Worm (Caenorhabditis elegans) whole organism, young adult: ENCODE results near the gene alh-8.

ENCODE experiments used
- B0035.1 ChIP-seq: sonication (generic microtip); optimal IDR thresholded peaks from 2 replicates; lab custom pipeline; 2016; ENCODE audit warnings: missing genetic modification characterization, mild to moderate bottlenecking, missing compliant biosample characterization, missing genotype, missing genetic modification reagents
- B0261.1 ChIP-seq: sonication (generic microtip); optimal IDR thresholded peaks from 2 replicates; lab custom pipeline; 2016; ENCODE audit warnings: mild to moderate bottlenecking, missing genetic modification characterization, moderate library complexity, missing compliant biosample characterization
- B0336.3 ChIP-seq: fragments of 200-800 bp; sonication (Bioruptor generic); IDR thresholded peaks from 2 replicates; pipeline ENCODE4 v1.3.6; 2022; ENCODE audit warnings: missing genetic modification characterization, missing compliant biosample characterization
- C17E4.6 ChIP-seq: fragments of 200-800 bp; sonication (Bioruptor generic); IDR thresholded peaks from 2 replicates; pipeline ENCODE4 v1.3.6; 2022; ENCODE audit warnings: missing genetic modification reagents, missing genetic modification characterization, missing compliant biosample characterization
- D2030.7 ChIP-seq: fragments of 200-800 bp; sonication (Bioruptor generic); IDR thresholded peaks from 2 replicates; pipeline ENCODE4 v1.3.6; 2022; ENCODE audit warnings: missing genetic modification reagents, missing genetic modification characterization, missing compliant biosample characterization
- F33H1.4 ChIP-seq: fragments of 200-800 bp; sonication (Bioruptor generic); IDR thresholded peaks from 2 replicates; pipeline ENCODE4 v1.3.6; 2022; ENCODE audit warnings: missing genetic modification reagents, missing genetic modification characterization, missing compliant biosample characterization
- F39B2.1 ChIP-seq: fragments of 200-800 bp; sonication (Bioruptor generic); IDR thresholded peaks from 2 replicates; pipeline ENCODE4 v1.3.6; 2022; ENCODE audit warnings: missing genetic modification reagents, missing genetic modification characterization, missing compliant biosample characterization
- F52B5.7 ChIP-seq: sonication (generic microtip); optimal IDR thresholded peaks from 2 replicates; lab custom pipeline; 2016; ENCODE audit warnings: mild to moderate bottlenecking, missing genetic modification characterization, missing compliant biosample characterization
- K11D2.4 ChIP-seq: fragments of 200-800 bp; sonication (Bioruptor generic); IDR thresholded peaks from 2 replicates; pipeline ENCODE4 v1.3.6; 2022; ENCODE audit warnings: missing genetic modification reagents, missing genetic modification characterization, missing compliant biosample characterization
- K12H6.12 ChIP-seq: fragments of 200-800 bp; sonication (Bioruptor generic); optimal IDR thresholded peaks from 2 replicates; lab custom pipeline; 2018; ENCODE audit warnings: mild to moderate bottlenecking, missing genetic modification characterization, missing compliant biosample characterization
- T26A5.8 ChIP-seq: sonication (generic microtip); optimal IDR thresholded peaks from 2 replicates; lab custom pipeline; 2016; ENCODE audit warnings: missing genetic modification characterization, missing compliant biosample characterization
- Y53F4B.3 ChIP-seq: fragments of 200-800 bp; sonication (Bioruptor generic); IDR thresholded peaks from 2 replicates; pipeline ENCODE4 v1.3.6; 2022; ENCODE audit warnings: missing genetic modification reagents, missing genetic modification characterization, missing compliant biosample characterization
- ZK185.1 ChIP-seq: sonication (generic microtip); optimal IDR thresholded peaks from 2 replicates; lab custom pipeline; 2016; ENCODE audit warnings: mild to moderate bottlenecking, missing genetic modification characterization, missing compliant biosample characterization; ENCODE audit not compliant: poor library complexity, severe bottlenecking
- akir-1 ChIP-seq: fragments of 200-800 bp; sonication (Bioruptor generic); optimal IDR thresholded peaks from 2 replicates; lab custom pipeline; 2018; ENCODE audit warnings: mild to moderate bottlenecking, missing genetic modification characterization, moderate library complexity, missing compliant biosample characterization
- atf-7 ChIP-seq: sonication (generic microtip); optimal IDR thresholded peaks from 2 replicates; lab custom pipeline; 2017; ENCODE audit warnings: mild to moderate bottlenecking, missing genetic modification characterization, missing compliant biosample characterization
- ccch-3 ChIP-seq: fragments of 200-800 bp; sonication (Bioruptor generic); optimal IDR thresholded peaks from 2 replicates; lab custom pipeline; 2018; ENCODE audit warnings: mild to moderate bottlenecking, missing genetic modification characterization, missing compliant biosample characterization
- ceh-40 ChIP-seq: fragments of 200-800 bp; sonication (Bioruptor generic); IDR thresholded peaks from 2 replicates; pipeline ENCODE4 v1.3.6; 2022; ENCODE audit warnings: missing genetic modification characterization, missing compliant biosample characterization
- ceh-58 ChIP-seq: fragments of 200-800 bp; sonication (Bioruptor generic); IDR thresholded peaks from 2 replicates; pipeline ENCODE4 v1.3.6; 2022; ENCODE audit warnings: missing genetic modification characterization, missing compliant biosample characterization
- die-1 ChIP-seq: sonication (generic microtip); optimal IDR thresholded peaks from 2 replicates; lab custom pipeline; 2016; ENCODE audit warnings: missing genotype, mild to moderate bottlenecking, missing genetic modification characterization, missing compliant biosample characterization
- dox-1 ChIP-seq: fragments of 200-800 bp; sonication (Bioruptor generic); IDR thresholded peaks from 2 replicates; pipeline ENCODE4 v1.3.6; 2022; ENCODE audit warnings: missing genetic modification reagents, missing genetic modification characterization, missing compliant biosample characterization
- dpff-1 ChIP-seq: sonication (generic microtip); optimal IDR thresholded peaks from 2 replicates; lab custom pipeline; 2017; ENCODE audit warnings: mild to moderate bottlenecking, missing genetic modification characterization, missing compliant biosample characterization
- dpl-1 ChIP-seq: fragments of 150-350 bp; optimal IDR thresholded peaks from 2 replicates; lab custom pipeline; 2014; ENCODE audit warnings: missing biosample characterization, missing genetic modification reagents, missing genetic modification characterization
- egrh-3 ChIP-seq: fragments of 200-800 bp; sonication (Bioruptor generic); IDR thresholded peaks from 2 replicates; pipeline ENCODE4 v1.3.6; 2022; ENCODE audit warnings: missing genetic modification reagents, missing genetic modification characterization, missing compliant biosample characterization
- ekl-4 ChIP-seq: fragments of 200-800 bp; sonication (Bioruptor generic); IDR thresholded peaks from 2 replicates; pipeline ENCODE4 v1.3.6; 2022; ENCODE audit warnings: missing genetic modification reagents, missing genetic modification characterization, missing compliant biosample characterization
- hlh-12 ChIP-seq: sonication (generic microtip); optimal IDR thresholded peaks from 2 replicates; lab custom pipeline; 2016; ENCODE audit warnings: missing genetic modification characterization, missing compliant biosample characterization
- hsf-1 ChIP-seq: fragments of 200-800 bp; sonication (Bioruptor generic); IDR thresholded peaks from 2 replicates; pipeline ENCODE4 v1.3.6; 2022; ENCODE audit warnings: missing genetic modification reagents, missing genetic modification characterization, missing compliant biosample characterization
- let-526 ChIP-seq: fragments of 200-800 bp; sonication (Bioruptor generic); IDR thresholded peaks from 2 replicates; pipeline ENCODE4 v1.3.6; 2022; ENCODE audit warnings: missing genetic modification reagents, missing genetic modification characterization, missing compliant biosample characterization
- lin-26 ChIP-seq: fragments of 200-800 bp; sonication (Bioruptor generic); IDR thresholded peaks from 2 replicates; pipeline ENCODE4 v1.3.6; 2022; ENCODE audit warnings: missing genetic modification reagents, missing genetic modification characterization, missing compliant biosample characterization
- lin-54 ChIP-seq: fragments of 200-800 bp; sonication (Bioruptor generic); optimal IDR thresholded peaks from 2 replicates; lab custom pipeline; 2018; ENCODE audit warnings: mild to moderate bottlenecking, missing genetic modification characterization, missing compliant biosample characterization
- lir-1 ChIP-seq: fragments of 200-800 bp; sonication (Bioruptor generic); conservative IDR thresholded peaks from 2 replicates; pipeline ENCODE4 v1.3.6; 2022; ENCODE audit warnings: missing genetic modification reagents, missing genetic modification characterization, missing compliant biosample characterization
- lsy-27 ChIP-seq: sonication (generic microtip); optimal IDR thresholded peaks from 2 replicates; lab custom pipeline; 2017; ENCODE audit warnings: missing genetic modification characterization, mild to moderate bottlenecking, missing compliant biosample characterization, antibody characterized with exemption, missing genotype, borderline replicate concordance; ENCODE audit not compliant: insufficient read depth
- madf-10 ChIP-seq: sonication (generic microtip); optimal IDR thresholded peaks from 2 replicates; lab custom pipeline; 2016; ENCODE audit warnings: mild to moderate bottlenecking, missing genetic modification characterization, missing compliant biosample characterization
- madf-3 ChIP-seq: fragments of 200-800 bp; sonication (Bioruptor generic); IDR thresholded peaks from 2 replicates; pipeline ENCODE4 v1.3.6; 2022; ENCODE audit warnings: missing genetic modification reagents, missing genetic modification characterization, missing compliant biosample characterization
- madf-6 ChIP-seq: fragments of 200-800 bp; sonication (Bioruptor generic); IDR thresholded peaks from 2 replicates; pipeline ENCODE4 v1.3.6; 2022; ENCODE audit warnings: missing genetic modification reagents, missing genetic modification characterization, missing compliant biosample characterization
- nfya-1 ChIP-seq: sonication (generic microtip); optimal IDR thresholded peaks from 2 replicates; lab custom pipeline; 2017; ENCODE audit warnings: antibody characterized with exemption, missing compliant biosample characterization, missing genetic modification characterization, borderline replicate concordance; ENCODE audit not compliant: insufficient read depth
- nfya-2 ChIP-seq: fragments of 200-800 bp; sonication (Bioruptor generic); IDR thresholded peaks from 2 replicates; pipeline ENCODE4 v1.3.6; 2022; ENCODE audit warnings: missing genetic modification reagents, missing genetic modification characterization, missing compliant biosample characterization
- nfyb-1 ChIP-seq: fragments of 200-800 bp; sonication (Bioruptor generic); IDR thresholded peaks from 2 replicates; pipeline ENCODE4 v1.3.6; 2022; ENCODE audit warnings: missing genetic modification reagents, missing genetic modification characterization, missing compliant biosample characterization
- nhr-80 ChIP-seq: sonication (generic microtip); optimal IDR thresholded peaks from 2 replicates; lab custom pipeline; 2016; ENCODE audit warnings: missing genetic modification characterization, missing compliant biosample characterization
- pha-4 ChIP-seq: fragments of 150-350 bp; sonication (generic microtip); optimal IDR thresholded peaks from 2 replicates; lab custom pipeline; 2014; ENCODE audit warnings: missing biosample characterization, missing genetic modification reagents, missing genetic modification characterization
- repo-1 ChIP-seq: sonication (generic microtip); optimal IDR thresholded peaks from 2 replicates; lab custom pipeline; 2017; ENCODE audit warnings: mild to moderate bottlenecking, missing genetic modification characterization, missing compliant biosample characterization
- snpc-4 ChIP-seq, 5 experiments: fragments of 150-350 bp in 1 of 5; sonication (generic microtip) in 4 of 5; optimal IDR thresholded peaks; 2 replicates each; lab custom pipeline; 2014 to 2018; ENCODE audit warnings: missing genetic modification characterization in 5 of 5, missing biosample characterization in 3 of 5, antibody characterized with exemption in 2 of 5, mild to moderate bottlenecking in 2 of 5, missing compliant biosample characterization in 2 of 5, missing genotype in 2 of 5, moderate library complexity in 2 of 5, missing genetic modification reagents in 1 of 5
- tbx-9 ChIP-seq: sonication (generic microtip); optimal IDR thresholded peaks from 2 replicates; lab custom pipeline; 2016; ENCODE audit warnings: borderline replicate concordance, missing genetic modification characterization, inconsistent platforms, missing compliant biosample characterization
- tlf-1 ChIP-seq: fragments of 200-800 bp; sonication (Bioruptor generic); optimal IDR thresholded peaks from 2 replicates; lab custom pipeline; 2018; ENCODE audit warnings: mild to moderate bottlenecking, missing genetic modification characterization, missing compliant biosample characterization
- unc-62 ChIP-seq: fragments of 150-350 bp; optimal IDR thresholded peaks from 2 replicates; lab custom pipeline; 2014; ENCODE audit warnings: missing biosample characterization, missing genetic modification reagents, missing genetic modification characterization
- xnd-1 ChIP-seq: sonication (generic microtip); optimal IDR thresholded peaks from 2 replicates; lab custom pipeline; 2016; ENCODE audit warnings: missing genotype, missing genetic modification reagents, missing genetic modification characterization, missing compliant biosample characterization
- zfh-2 ChIP-seq: fragments of 200-800 bp; sonication (Bioruptor generic); conservative IDR thresholded peaks from 2 replicates; pipeline ENCODE4 v1.3.6; 2022; ENCODE audit warnings: missing genetic modification reagents, missing genetic modification characterization, missing compliant biosample characterization
- ztf-22 ChIP-seq: fragments of 200-800 bp; sonication (Bioruptor generic); optimal IDR thresholded peaks from 2 replicates; lab custom pipeline; 2018; ENCODE audit warnings: mild to moderate bottlenecking, missing genetic modification characterization, moderate library complexity, missing compliant biosample characterization
- ztf-28 ChIP-seq: fragments of 200-800 bp; sonication (Bioruptor generic); IDR thresholded peaks from 2 replicates; pipeline ENCODE4 v1.3.6; 2022; ENCODE audit warnings: missing genetic modification reagents, missing genetic modification characterization, missing compliant biosample characterization

alh-8 gene

ce11 chrII:11777893-11778480 lies 49.1 kb downstream of the alh-8 start, which contains the start of the genes patr-1 and dna-2 (continued):
- TF ChIP-seq hsf-1 (GFP tag; lab: Robert Waterston, UW) (no peak), repo-1 (tag; lab: Kevin White, UChicago) (no peak), xnd-1 (tag; lab: Kevin White, UChicago) (no peak), atf-7 (tag; lab: Kevin White, UChicago) (no peak), nfya-2 (no peak), Y53F4B.3 (GFP tag; lab: Robert Waterston, UW) (no peak), madf-3 (GFP tag; lab: Robert Waterston, UW) (0 out of 2 replicates have a peak, but pooled peaks have one; percentile 21), unc-62 (GFP tag; lab: Kevin White, UChicago) (no peak), tlf-1 (GFP tag; lab: Kevin White, UChicago) (no peak), ztf-28 (GFP tag; lab: Robert Waterston, UW) (no peak), dpl-1 (GFP tag; lab: Kevin White, UChicago) (peak; percentile 53), nhr-80 (peak; percentile 24), dpff-1 (no peak), pha-4 (tag; lab: Kevin White, UChicago) (no peak), ceh-58 (GFP tag; lab: Robert Waterston, UW) (no peak), nfyb-1 (GFP tag; lab: Robert Waterston, UW) (no peak), C17E4.6 (no peak), egrh-3 (GFP tag; lab: Robert Waterston, UW) (no peak), K11D2.4 (GFP tag; lab: Robert Waterston, UW) (no peak), let-526 (no peak), nfya-1 (tag; lab: Kevin White, UChicago) (no peak), dox-1 (GFP tag; lab: Robert Waterston, UW) (peak; percentile 80), B0336.3 (GFP tag; lab: Robert Waterston, UW) (no peak), snpc-4 (GFP tag; optimal IDR thresholded peaks at IDR 0.05; lab: Kevin White, UChicago) (no peak), snpc-4 (tag; optimal IDR thresholded peaks at IDR 0.05; lab: Kevin White, UChicago) (peak in 3 of 4 experiments; percentile 7 to 63 (median 44)), ztf-22 (GFP tag; lab: Kevin White, UChicago) (no peak), ZK185.1 (no peak), T26A5.8 (tag; lab: Kevin White, UChicago) (no peak), die-1 (tag; lab: Kevin White, UChicago) (no peak), lin-26 (GFP tag; lab: Robert Waterston, UW) (no peak), F52B5.7 (tag; lab: Kevin White, UChicago) (no peak), madf-10 (tag; lab: Kevin White, UChicago) (no peak), F33H1.4 (GFP tag; lab: Robert Waterston, UW) (peak; percentile 82), tbx-9 (no peak), F39B2.1 (GFP tag; lab: Robert Waterston, UW) (no peak), D2030.7 (GFP tag; lab: Robert Waterston, UW) (peak; percentile 43), zfh-2 (GFP tag; lab: Robert Waterston, UW) (peak; percentile 59; the same call in 1 of the 2 replicates), lsy-27 (tag; lab: Kevin White, UChicago) (no peak), lin-54 (GFP tag; lab: Kevin White, UChicago) (peak; percentile 57), madf-6 (GFP tag; lab: Robert Waterston, UW) (peak; percentile 57), lir-1 (GFP tag; lab: Robert Waterston, UW) (no peak), B0261.1 (tag; lab: Kevin White, UChicago) (no peak), B0035.1 (tag; lab: Kevin White, UChicago) (no peak), K12H6.12 (tag; lab: Kevin White, UChicago) (no peak), ccch-3 (no peak), akir-1 (GFP tag; lab: Kevin White, UChicago) (no peak), hlh-12 (tag; lab: Kevin White, UChicago) (no peak), ekl-4 (GFP tag; lab: Robert Waterston, UW) (0 out of 2 replicates have a peak, but pooled peaks have one; percentile 8), ceh-40 (GFP tag; lab: Robert Waterston, UW) (no peak)
